Fruit fly (Drosophila melanogaster) whole organism, embryonic: ENCODE results near the gene Nse4.
A peak's percentile ranks its signal among the peaks of the same experiment; 100 is the strongest.

Source experiments
- BEAF-32 ChIP-seq: fragments of 200-800 bp; sonication (Bioruptor generic); optimal IDR thresholded peaks from 3 replicates; lab custom pipeline; 2017; ENCODE audit warnings: missing biosample characterization, missing genetic modification characterization, mild to moderate bottlenecking, moderate library complexity, missing genetic modification reagents
- CG10209 ChIP-seq: fragments of 200-800 bp; sonication (Bioruptor generic); optimal IDR thresholded peaks from 3 replicates; lab custom pipeline; 2017; ENCODE audit warnings: missing biosample characterization, mild to moderate bottlenecking, missing genetic modification characterization, missing genetic modification reagents
- CG10959 ChIP-seq: fragments of 200-800 bp; sonication (Bioruptor generic); IDR thresholded peaks from 2 replicates; pipeline ENCODE4 v1.3.6; 2022; ENCODE audit warnings: missing biosample characterization, missing genetic modification characterization
- CG11456 ChIP-seq: fragments of 200-800 bp; sonication (Bioruptor generic); IDR thresholded peaks from 3 replicates; pipeline ENCODE4 v1.3.6; 2022; ENCODE audit warnings: missing biosample characterization, missing genetic modification characterization
- CG13287 ChIP-seq: fragments of 200-800 bp; sonication (Bioruptor generic); IDR thresholded peaks from 2 replicates; pipeline ENCODE4 v1.3.6; 2022; ENCODE audit warnings: missing biosample characterization, missing genetic modification characterization; ENCODE audit not compliant: partially characterized antibody
- CG14014 ChIP-seq: fragments of 200-800 bp; sonication (Bioruptor generic); IDR thresholded peaks from 2 replicates; pipeline ENCODE4 v1.3.6; 2022; ENCODE audit warnings: missing biosample characterization, missing genetic modification characterization
- CG14965 ChIP-seq: fragments of 200-800 bp; sonication (Bioruptor generic); optimal IDR thresholded peaks from 2 replicates; lab custom pipeline; 2016; ENCODE audit warnings: missing biosample characterization, missing genetic modification characterization, borderline replicate concordance
- CG1529 ChIP-seq: fragments of 200-800 bp; sonication (Bioruptor generic); optimal IDR thresholded peaks from 3 replicates; lab custom pipeline; 2018; ENCODE audit warnings: missing biosample characterization, missing genetic modification characterization
- CG15514 ChIP-seq: fragments of 200-800 bp; sonication (Bioruptor generic); optimal IDR thresholded peaks from 3 replicates; lab custom pipeline; 2017; ENCODE audit warnings: missing biosample characterization, missing genetic modification characterization, mild to moderate bottlenecking, moderate library complexity, missing genetic modification reagents
- CG1603 ChIP-seq: fragments of 200-800 bp; sonication (Bioruptor generic); optimal IDR thresholded peaks from 2 replicates; lab custom pipeline; 2019; ENCODE audit warnings: missing biosample characterization, mild to moderate bottlenecking, missing genetic modification characterization, moderate library complexity
- CG16813 ChIP-seq: fragments of 200-800 bp; sonication (Bioruptor generic); IDR thresholded peaks from 3 replicates; pipeline ENCODE4 v1.3.6; 2022; ENCODE audit warnings: missing biosample characterization, missing genetic modification characterization; ENCODE audit not compliant: partially characterized antibody
- CG18764 ChIP-seq: fragments of 200-800 bp; sonication (Bioruptor generic); optimal IDR thresholded peaks from 3 replicates; lab custom pipeline; 2016; ENCODE audit warnings: missing biosample characterization, missing genetic modification characterization
- CG2129 ChIP-seq: fragments of 200-800 bp; sonication (Bioruptor generic); IDR thresholded peaks from 2 replicates; pipeline ENCODE4 v1.3.6; 2022; ENCODE audit warnings: missing biosample characterization, missing genetic modification characterization; ENCODE audit not compliant: partially characterized antibody
- CG4360 ChIP-seq: fragments of 200-800 bp; sonication (Bioruptor generic); IDR thresholded peaks from 2 replicates; pipeline ENCODE4 v1.3.6; 2022; ENCODE audit warnings: missing biosample characterization, missing genetic modification characterization
- CG4854 ChIP-seq: fragments of 200-800 bp; sonication (Bioruptor generic); optimal IDR thresholded peaks from 2 replicates; lab custom pipeline; 2016; ENCODE audit warnings: missing biosample characterization, missing genetic modification characterization, inconsistent platforms
- CG7372 ChIP-seq: fragments of 200-800 bp; sonication (Bioruptor generic); IDR thresholded peaks from 2 replicates; pipeline ENCODE4 v1.3.6; 2022; ENCODE audit warnings: missing biosample characterization, missing genetic modification characterization
- CG7928 ChIP-seq: fragments of 200-800 bp; sonication (Bioruptor generic); optimal IDR thresholded peaks from 2 replicates; lab custom pipeline; 2017; ENCODE audit warnings: missing biosample characterization, mild to moderate bottlenecking, missing genetic modification characterization
- CG9817 ChIP-seq: fragments of 200-800 bp; sonication (Bioruptor generic); optimal IDR thresholded peaks from 2 replicates; lab custom pipeline; 2018; ENCODE audit warnings: missing biosample characterization, mild to moderate bottlenecking, missing genetic modification characterization, moderate library complexity
- D19A ChIP-seq: fragments of 200-800 bp; optimal IDR thresholded peaks from 3 replicates; lab custom pipeline; 2019; ENCODE audit warnings: missing biosample characterization, mild to moderate bottlenecking, missing genetic modification characterization, moderate library complexity
- Dad ChIP-seq: fragments of 200-800 bp; sonication (Bioruptor generic); optimal IDR thresholded peaks from 3 replicates; lab custom pipeline; 2016; ENCODE audit warnings: missing biosample characterization, missing genetic modification characterization
- Dip2 ChIP-seq: fragments of 200-800 bp; sonication (Bioruptor generic); IDR thresholded peaks from 2 replicates; pipeline ENCODE4 v1.3.6; 2022; ENCODE audit warnings: missing biosample characterization, missing genetic modification characterization
- Lpt ChIP-seq: fragments of >200 bp; optimal IDR thresholded peaks from 2 replicates; lab custom pipeline; 2018; ENCODE audit warnings: missing biosample characterization, missing genetic modification characterization
- Med ChIP-seq: fragments of 200-800 bp; sonication (Bioruptor generic); peaks from one replicate; lab custom pipeline; 2016; ENCODE audit warnings: missing biosample characterization, missing genetic modification characterization, mild to moderate bottlenecking, inconsistent platforms, moderate library complexity
- Mrtf ChIP-seq: fragments of 200-800 bp; sonication (Bioruptor generic); IDR thresholded peaks from 3 replicates; pipeline ENCODE4 v1.3.6; 2022; ENCODE audit warnings: missing biosample characterization, missing genetic modification characterization
- Myb ChIP-seq: fragments of 200-800 bp; sonication (Bioruptor generic); optimal IDR thresholded peaks from 2 replicates; lab custom pipeline; 2016; ENCODE audit warnings: missing biosample characterization, missing genetic modification characterization
- NC2β ChIP-seq: fragments of 200-800 bp; sonication (Bioruptor generic); optimal IDR thresholded peaks from 2 replicates; lab custom pipeline; 2016; ENCODE audit warnings: missing biosample characterization, missing genetic modification characterization
- Nf-YC ChIP-seq: fragments of 200-800 bp; optimal IDR thresholded peaks from 3 replicates; lab custom pipeline; 2019; ENCODE audit warnings: missing biosample characterization, mild to moderate bottlenecking, missing genetic modification characterization, moderate library complexity
- Oli ChIP-seq: fragments of 200-800 bp; sonication (Bioruptor generic); optimal IDR thresholded peaks from 2 replicates; lab custom pipeline; 2018; ENCODE audit warnings: missing biosample characterization, mild to moderate bottlenecking, missing genetic modification characterization, moderate library complexity
- Ravus ChIP-seq: fragments of 200-800 bp; sonication (Bioruptor generic); IDR thresholded peaks from 2 replicates; pipeline ENCODE4 v1.3.6; 2022; ENCODE audit warnings: missing biosample characterization, missing genetic modification characterization
- Tbp ChIP-seq: fragments of >200 bp; optimal IDR thresholded peaks from 2 replicates; lab custom pipeline; 2018; ENCODE audit warnings: missing biosample characterization, missing genetic modification characterization
- Usf ChIP-seq: fragments of 200-800 bp; sonication (Bioruptor generic); optimal IDR thresholded peaks from 2 replicates; lab custom pipeline; 2017; ENCODE audit warnings: missing genotype, missing biosample characterization, missing genetic modification characterization
- aop ChIP-seq: fragments of 200-800 bp; sonication (Bioruptor generic); IDR thresholded peaks from 2 replicates; pipeline ENCODE4 v1.3.6; 2022; ENCODE audit warnings: missing biosample characterization, missing genetic modification characterization
- caup ChIP-seq: fragments of 200-800 bp; sonication (Bioruptor generic); optimal IDR thresholded peaks from 3 replicates; lab custom pipeline; 2017; ENCODE audit warnings: missing biosample characterization, mild to moderate bottlenecking, missing genetic modification characterization, moderate library complexity; ENCODE audit not compliant: severe bottlenecking
- cg ChIP-seq: fragments of 200-800 bp; sonication (Bioruptor generic); optimal IDR thresholded peaks from 3 replicates; lab custom pipeline; 2019; ENCODE audit warnings: missing biosample characterization, mild to moderate bottlenecking, missing genetic modification characterization, moderate library complexity
- fu2 ChIP-seq: fragments of 200-800 bp; sonication (Bioruptor generic); optimal IDR thresholded peaks from 2 replicates; lab custom pipeline; 2016; ENCODE audit warnings: missing biosample characterization, missing genetic modification characterization
- ham ChIP-seq: fragments of 200-800 bp; sonication (Bioruptor generic); IDR thresholded peaks from 2 replicates; pipeline ENCODE4 v1.3.6; 2022; ENCODE audit warnings: missing biosample characterization, missing genetic modification characterization
- her ChIP-seq: fragments of 200-800 bp; sonication (Bioruptor generic); optimal IDR thresholded peaks from 2 replicates; lab custom pipeline; 2016; ENCODE audit warnings: missing biosample characterization, missing genetic modification characterization
- insv ChIP-seq, 2 experiments: fragments of 200-800 bp; sonication (Bioruptor generic); optimal IDR thresholded peaks; 3 replicates each; lab custom pipeline; 2016 to 2018; ENCODE audit warnings: missing biosample characterization in 2 of 2, missing genetic modification characterization in 2 of 2
- maf-S ChIP-seq: fragments of 200-800 bp; sonication (Bioruptor generic); optimal IDR thresholded peaks from 2 replicates; lab custom pipeline; 2016; ENCODE audit warnings: missing biosample characterization, missing genetic modification characterization
- mam ChIP-seq: fragments of 200-800 bp; sonication (Bioruptor generic); optimal IDR thresholded peaks from 3 replicates; lab custom pipeline; 2016; ENCODE audit warnings: missing biosample characterization, missing genetic modification characterization
- nerfin-1 ChIP-seq: fragments of 200-800 bp; sonication (Bioruptor generic); optimal IDR thresholded peaks from 3 replicates; lab custom pipeline; 2019; ENCODE audit warnings: missing biosample characterization, mild to moderate bottlenecking, missing genetic modification characterization, moderate library complexity
- nerfin-2 ChIP-seq: fragments of 200-800 bp; sonication (Bioruptor generic); IDR thresholded peaks from 2 replicates; pipeline ENCODE4 v1.3.6; 2022; ENCODE audit warnings: missing biosample characterization, missing genetic modification characterization; ENCODE audit not compliant: partially characterized antibody
- pnt ChIP-seq: fragments of 200-800 bp; sonication (Bioruptor generic); optimal IDR thresholded peaks from 3 replicates; lab custom pipeline; 2016; ENCODE audit warnings: missing biosample characterization, missing genetic modification characterization
- pros ChIP-seq: fragments of 200-800 bp; sonication (Bioruptor generic); optimal IDR thresholded peaks from 3 replicates; lab custom pipeline; 2019; ENCODE audit warnings: missing biosample characterization, mild to moderate bottlenecking, missing genetic modification characterization, moderate library complexity
- pzg ChIP-seq: fragments of 200-800 bp; sonication (Bioruptor generic); optimal IDR thresholded peaks from 3 replicates; lab custom pipeline; 2018; ENCODE audit warnings: missing biosample characterization, mild to moderate bottlenecking, missing genetic modification characterization, moderate library complexity
- sens ChIP-seq: fragments of 200-800 bp; sonication (Bioruptor generic); peaks from one replicate; lab custom pipeline; 2016; ENCODE audit warnings: missing biosample characterization, missing genetic modification characterization
- sisA ChIP-seq: fragments of 200-800 bp; sonication (Bioruptor generic); IDR thresholded peaks from 2 replicates; pipeline ENCODE4 v1.3.6; 2022; ENCODE audit warnings: missing biosample characterization, missing genetic modification characterization
- unc-4 ChIP-seq: fragments of 200-800 bp; sonication (Bioruptor generic); IDR thresholded peaks from 2 replicates; pipeline ENCODE4 v1.3.6; 2022; ENCODE audit warnings: missing biosample characterization, missing genetic modification characterization; ENCODE audit not compliant: partially characterized antibody
- unpg ChIP-seq: fragments of 200-800 bp; sonication (Bioruptor generic); optimal IDR thresholded peaks from 3 replicates; lab custom pipeline; 2018; ENCODE audit warnings: missing biosample characterization, mild to moderate bottlenecking, missing genetic modification characterization, moderate library complexity
- wdn ChIP-seq: fragments of 200-800 bp; sonication (Bioruptor generic); IDR thresholded peaks from 2 replicates; pipeline ENCODE4 v1.3.6; 2022; ENCODE audit warnings: missing biosample characterization, missing genetic modification characterization

Nse4 gene

DNA sequence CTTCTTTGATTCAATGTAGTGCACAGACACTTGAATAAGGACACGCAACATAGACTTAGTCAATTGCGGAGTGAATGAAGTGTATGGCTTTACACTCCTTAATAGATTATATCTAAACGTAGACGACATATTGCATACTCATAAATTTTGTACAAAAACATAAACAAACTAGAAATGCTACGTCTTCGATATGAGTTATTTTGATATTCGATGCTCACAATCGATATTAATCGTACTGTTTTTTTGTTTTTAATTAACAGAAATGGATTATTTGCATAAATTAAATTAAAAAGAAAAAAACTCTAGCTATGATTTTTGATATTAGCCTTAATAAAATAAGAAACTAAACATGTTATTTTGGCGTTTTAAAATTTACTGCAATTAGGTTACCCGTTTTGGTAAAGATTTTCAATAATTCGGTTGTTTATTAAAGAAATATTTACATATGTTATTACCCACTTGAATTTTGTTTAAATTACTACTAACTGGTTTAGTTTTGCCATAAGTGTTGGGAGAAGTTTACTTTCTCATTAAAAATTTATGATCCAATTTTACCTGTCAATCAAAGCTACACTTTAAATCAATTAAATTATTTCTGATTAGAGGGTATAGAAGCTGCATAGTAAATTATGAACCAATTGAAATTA is 34.1 kb upstream of the Nse4 start, which contains the start of the genes CG17768, LSm-4 and Ir31a (continued):
- TF ChIP-seq CG2129 (GFP tag; lab: Robert Waterston, UW) (peak; percentile 66; the same call in 1 of the 2 replicates), CG4854 (GFP tag; lab: Kevin White, UChicago) (no peak), CG1529 (GFP tag; lab: Kevin White, UChicago) (no peak), Tbp (GFP tag; lab: Kevin White, UChicago) (no peak), D19A (tag; lab: Kevin White, UChicago) (no peak), CG4360 (no peak), Dad (GFP tag; lab: Kevin White, UChicago) (no peak), wdn (GFP tag; lab: Robert Waterston, UW) (no peak), CG7928 (GFP tag; lab: Kevin White, UChicago) (no peak), unpg (no peak), CG9817 (tag; lab: Kevin White, UChicago) (no peak), Dip2 (no peak), CG10209 (GFP tag; lab: Kevin White, UChicago) (no peak), sisA (GFP tag; lab: Robert Waterston, UW) (no peak), Usf (GFP tag; lab: Kevin White, UChicago) (no peak), CG15514 (GFP tag; lab: Kevin White, UChicago) (no peak), mam (GFP tag; lab: Kevin White, UChicago) (no peak), CG14965 (no peak), cg (GFP tag; lab: Kevin White, UChicago) (no peak), pros (GFP tag; lab: Kevin White, UChicago) (no peak), Lpt (GFP tag; lab: Kevin White, UChicago) (no peak), Oli (tag; lab: Kevin White, UChicago) (no peak), CG13287 (GFP tag; lab: Robert Waterston, UW) (peak; percentile 87), CG16813 (GFP tag; lab: Robert Waterston, UW) (peak; percentile 72), unc-4 (GFP tag; lab: Robert Waterston, UW) (peak; percentile 83), CG14014 (no peak), BEAF-32 (GFP tag; lab: Kevin White, UChicago) (peak; percentile 73), nerfin-1 (tag; lab: Kevin White, UChicago) (no peak), pzg (GFP tag; lab: Kevin White, UChicago) (peak; percentile 20), NC2β (GFP tag; lab: Kevin White, UChicago) (no peak), CG1603 (tag; lab: Kevin White, UChicago) (no peak), nerfin-2 (GFP tag; lab: Robert Waterston, UW) (peak; percentile 49; the same call in 1 of the 2 replicates), her (GFP tag; lab: Kevin White, UChicago) (no peak), Ravus (GFP tag; lab: Robert Waterston, UW) (no peak), pnt (GFP tag; lab: Kevin White, UChicago) (no peak), Med (no peak), ham (GFP tag; lab: Robert Waterston, UW) (no peak), aop (no peak), fu2 (GFP tag; lab: Kevin White, UChicago) (no peak), CG7372 (no peak), maf-S (GFP tag; lab: Kevin White, UChicago) (no peak), sens (peak; percentile 22), Nf-YC (tag; lab: Kevin White, UChicago) (no peak), CG18764 (GFP tag; lab: Kevin White, UChicago) (no peak), CG10959 (GFP tag; lab: Robert Waterston, UW) (no peak), insv (GFP tag; optimal IDR thresholded peaks at IDR 0.05; lab: Kevin White, UChicago) (no peak), CG11456 (GFP tag; lab: Robert Waterston, UW) (no peak), Mrtf (GFP tag; lab: Robert Waterston, UW) (no peak), Myb (no peak), caup (GFP tag; lab: Kevin White, UChicago) (no peak)
